Worm (Caenorhabditis elegans): ENCODE measurements around the gene grl-22.

grl-22 gene

DNA sequence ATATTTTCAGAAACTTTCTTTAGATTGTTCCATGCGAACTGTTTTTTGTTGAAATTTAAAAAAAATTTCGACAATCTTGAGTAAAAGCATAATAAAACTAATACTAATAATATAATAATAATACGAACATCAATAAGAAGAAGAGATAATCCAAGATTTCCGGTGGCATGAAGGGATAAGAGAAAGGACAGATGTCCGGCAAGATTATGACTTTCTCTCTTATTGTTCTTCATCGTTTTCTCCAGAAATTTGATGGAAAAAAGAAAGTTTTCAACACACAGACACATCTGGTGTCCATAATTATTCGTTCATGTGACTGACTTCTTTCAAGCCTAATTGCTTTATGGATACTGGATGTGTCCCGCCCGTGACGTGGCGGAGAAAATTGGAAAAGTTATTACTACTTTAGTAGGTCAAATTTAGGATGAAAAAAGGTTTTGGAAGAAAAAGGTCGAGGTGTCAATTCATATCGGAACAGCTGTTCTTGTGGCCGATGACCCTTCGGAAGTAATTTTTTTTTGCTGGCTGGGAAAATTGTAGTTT, 8.8 kb upstream of the grl-22 start:
- TF ChIP-seq unc-62 (GFP tag; optimal IDR thresholded peaks at IDR 0.05) = no peak
- TF ChIP-seq Y53F4B.3 (GFP tag; IDR thresholded peaks at IDR 0.05) = no peak
- TF ChIP-seq ekl-4 (GFP tag; IDR thresholded peaks at IDR 0.05) = no peak
- no peak for TF ChIP-seq cebp-1 (GFP tag; IDR thresholded peaks at IDR 0.05)
- TF ChIP-seq cebp-1 (tag; optimal IDR thresholded peaks at IDR 0.05) = no peak
- TF ChIP-seq B0336.3 (GFP tag; IDR thresholded peaks at IDR 0.05) = no peak
- TF ChIP-seq ztf-3 (GFP tag; optimal IDR thresholded peaks at IDR 0.05) = no peak

- TF ChIP-seq nhr-80 (tag; optimal IDR thresholded peaks at IDR 0.05) = peak; percentile 72
- peak; percentile 4 for TF ChIP-seq lin-40 (tag; optimal IDR thresholded peaks at IDR 0.05)
- peak; percentile 4 for TF ChIP-seq ztf-26 (tag; optimal IDR thresholded peaks at IDR 0.05)
- TF ChIP-seq snpc-3.4 (tag; optimal IDR thresholded peaks at IDR 0.05) = no peak
- no peak for TF ChIP-seq athp-1 (tag; optimal IDR thresholded peaks at IDR 0.05)
- TF ChIP-seq hmg-1.2 (GFP tag; IDR thresholded peaks at IDR 0.05) = peak; percentile 65; the same call in 1 of the 2 replicates
- TF ChIP-seq let-607 (tag; optimal IDR thresholded peaks at IDR 0.05) = peak; percentile 41 to 63
Observed at ce11 chrIII:5421406-5421805, 7.6 kb upstream of the grl-22 start.

DNA sequence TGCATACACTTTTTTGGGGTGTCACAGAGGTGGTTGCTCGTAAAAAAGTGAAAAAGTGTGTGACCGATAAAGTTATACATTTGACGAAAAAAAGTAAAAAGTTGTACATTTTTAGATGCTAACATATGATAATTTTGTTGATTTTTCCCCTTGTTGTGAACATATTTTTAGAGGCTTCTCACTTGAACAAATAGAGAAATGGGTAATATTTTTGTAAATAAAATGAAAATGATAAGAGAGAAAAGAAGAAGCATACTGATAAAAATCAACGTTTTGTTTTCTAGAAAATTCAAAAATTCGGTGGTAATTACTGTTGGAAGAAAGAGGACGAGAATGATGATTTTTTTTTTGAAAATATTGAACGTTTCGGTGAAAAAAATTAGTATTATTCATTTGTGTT, 6.5 kb upstream of the grl-22 start:
- no peak for TF ChIP-seq Y53G8AR.9 (GFP tag; conservative IDR thresholded peaks at IDR 0.05)
- no peak for TF ChIP-seq nfya-1 (tag; optimal IDR thresholded peaks at IDR 0.05; ENCODE audit: borderline replicate concordance, insufficient read depth)
- TF ChIP-seq lsy-27 (tag; optimal IDR thresholded peaks at IDR 0.05; ENCODE audit: borderline replicate concordance, insufficient read depth) = no peak
- TF ChIP-seq snpc-1.1 (tag; optimal IDR thresholded peaks at IDR 0.05; ENCODE audit: insufficient read depth) = no peak
- no peak for TF ChIP-seq efl-1 (GFP tag; optimal IDR thresholded peaks at IDR 0.05)
- TF ChIP-seq Y67H2A.10 (GFP tag; conservative IDR thresholded peaks at IDR 0.05) = no peak
- no peak for TF ChIP-seq F37B4.10 (GFP tag; IDR thresholded peaks at IDR 0.05)
- no peak for TF ChIP-seq Y79H2A.3 (GFP tag; conservative IDR thresholded peaks at IDR 0.05)
- TF ChIP-seq Y56A3A.18 (GFP tag; IDR thresholded peaks at IDR 0.05) = no peak
- TF ChIP-seq nhr-90 (tag; optimal IDR thresholded peaks at IDR 0.05) = no peak
- TF ChIP-seq tlf-1 (GFP tag; optimal IDR thresholded peaks at IDR 0.05) = no peak
- TF ChIP-seq dpl-1 (GFP tag; optimal IDR thresholded peaks at IDR 0.05) = no peak
- TF ChIP-seq lag-1 (GFP tag; IDR thresholded peaks at IDR 0.05) = no peak
- no peak for TF ChIP-seq ztf-26 (tag; optimal IDR thresholded peaks at IDR 0.05)
- no peak for TF ChIP-seq mes-4 (tag; optimal IDR thresholded peaks at IDR 0.05)
- TF ChIP-seq madf-8 (GFP tag; conservative IDR thresholded peaks at IDR 0.05) = no peak
- TF ChIP-seq bed-1 (GFP tag; IDR thresholded peaks at IDR 0.05) = no peak
- no peak for TF ChIP-seq hlh-12 (tag; optimal IDR thresholded peaks at IDR 0.05)
- no peak for TF ChIP-seq aptf-2 (GFP tag; conservative IDR thresholded peaks at IDR 0.05)

DNA sequence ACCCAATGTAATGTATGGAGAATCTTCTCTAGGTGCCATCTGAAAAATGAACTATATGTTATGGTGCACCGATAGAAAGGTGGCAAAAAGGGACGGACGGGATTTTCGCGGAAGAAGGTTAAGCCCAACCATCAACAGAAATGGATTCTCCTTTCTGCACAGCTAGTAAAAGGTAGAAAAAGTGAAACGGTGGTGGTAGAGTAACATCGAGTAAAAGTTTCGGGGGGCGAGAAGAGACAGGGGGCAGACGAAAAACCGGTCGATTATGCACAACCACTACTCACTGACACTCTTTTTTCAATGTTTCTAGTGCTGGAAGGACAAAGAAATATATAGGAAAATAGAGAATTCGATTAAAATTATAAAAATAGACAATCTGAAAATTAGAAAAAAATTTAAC, 5.7 kb upstream of the grl-22 start:
- TF ChIP-seq lsy-27 (tag; optimal IDR thresholded peaks at IDR 0.05; ENCODE audit: borderline replicate concordance, insufficient read depth) = no peak
- no peak for TF ChIP-seq sptf-2 (GFP tag; optimal IDR thresholded peaks at IDR 0.05)

- TF ChIP-seq hlh-26 (GFP tag; conservative IDR thresholded peaks at IDR 0.05) (no peak), atf-7 (tag; optimal IDR thresholded peaks at IDR 0.05) (no peak), ceh-91 (GFP tag; IDR thresholded peaks at IDR 0.05) (no peak), rcor-1 (GFP tag; IDR thresholded peaks at IDR 0.05) (no peak), ztf-28 (GFP tag; IDR thresholded peaks at IDR 0.05) (no peak), snpc-3.4 (tag; optimal IDR thresholded peaks at IDR 0.05) (no peak), fkh-3 (tag; optimal IDR thresholded peaks at IDR 0.05) (no peak)
Observed at ce11 chrIII:5417921-5418320, 4.1 kb upstream of the grl-22 start.

Data from whole organism, young adult.